Worm (Caenorhabditis elegans) whole organism, mixed stage, embryonic: ENCODE data around the gene abi-1.

Source experiments
- elt-1 ChIP-seq: sonication (generic microtip); optimal IDR thresholded peaks from 2 replicates; lab custom pipeline; 2017; ENCODE audit warnings: missing genetic modification characterization, mild to moderate bottlenecking, missing compliant biosample characterization, antibody characterized with exemption, moderate library complexity, borderline replicate concordance; ENCODE audit not compliant: insufficient read depth
- nhr-28 ChIP-seq: fragments of 150-350 bp; optimal IDR thresholded peaks from 2 replicates; lab custom pipeline; 2014; ENCODE audit warnings: missing biosample characterization, missing genetic modification characterization
- nhr-76 ChIP-seq: sonication (generic microtip); optimal IDR thresholded peaks from 2 replicates; lab custom pipeline; 2017; ENCODE audit warnings: missing biosample characterization, missing genetic modification characterization
- pha-4 ChIP-seq: fragments of 150-350 bp; optimal IDR thresholded peaks from 2 replicates; lab custom pipeline; 2018; ENCODE audit warnings: missing biosample characterization, missing genetic modification reagents, missing genetic modification characterization
- snpc-4 ChIP-seq: fragments of 150-350 bp; optimal IDR thresholded peaks from 2 replicates; lab custom pipeline; 2014; ENCODE audit warnings: missing biosample characterization, missing genetic modification characterization

ce11 chrIII:5710045-5710444 lies 17.5 kb upstream of the abi-1 start, which contains the start of gene B0336.12:
- TF ChIP-seq snpc-4 (tag; lab: Kevin White, UChicago), result no peak
- no peak for TF ChIP-seq elt-1 (tag; lab: Kevin White, UChicago)
- TF ChIP-seq nhr-28, result no peak
- no peak for TF ChIP-seq pha-4 (tag; lab: Kevin White, UChicago)
- TF ChIP-seq nhr-76 (tag; lab: Kevin White, UChicago), result no peak
